Worm (Caenorhabditis elegans) whole organism, L1 larva: ENCODE measurements around the gene K06A4.7.

Source experiments
- F16B12.6 ChIP-seq: fragments of 150-350 bp; optimal IDR thresholded peaks from 2 replicates; lab custom pipeline; 2014; ENCODE audit warnings: missing biosample characterization, missing genetic modification characterization
- ama-1 ChIP-seq: fragments of 150-350 bp; optimal IDR thresholded peaks from 2 replicates; lab custom pipeline; 2014
- blmp-1 ChIP-seq: fragments of 150-350 bp; optimal IDR thresholded peaks from 2 replicates; lab custom pipeline; 2014; ENCODE audit warnings: missing biosample characterization, missing genetic modification characterization
- ceh-88 ChIP-seq: fragments of 200-800 bp; sonication (Bioruptor generic); IDR thresholded peaks from 2 replicates; pipeline ENCODE4 v1.3.6; 2022; ENCODE audit warnings: missing genetic modification characterization, missing compliant biosample characterization
- ceh-90 ChIP-seq: sonication (generic microtip); optimal IDR thresholded peaks from 2 replicates; lab custom pipeline; 2016; ENCODE audit warnings: missing genetic modification characterization, missing compliant biosample characterization
- dsc-1 ChIP-seq: sonication (generic microtip); optimal IDR thresholded peaks from 2 replicates; lab custom pipeline; 2016; ENCODE audit warnings: mild to moderate bottlenecking, missing genetic modification characterization, missing compliant biosample characterization
- efl-1 ChIP-seq, 4 experiments: fragments of 150-350 bp; optimal IDR thresholded peaks in 3 of 4; peaks in 1 of 4; 1 replicate in 1 of 4; 2 replicates in 3 of 4; lab custom pipeline; 2014; ENCODE audit warnings: missing biosample characterization in 2 of 4, missing genetic modification characterization in 2 of 4, missing genetic modification reagents in 2 of 4
- elt-2 ChIP-seq: sonication (generic microtip); optimal IDR thresholded peaks from 2 replicates; lab custom pipeline; 2016; ENCODE audit warnings: missing genetic modification characterization, mild to moderate bottlenecking, inconsistent platforms, missing compliant biosample characterization, missing genetic modification reagents
- elt-3 ChIP-seq, 6 experiments: fragments of 150-350 bp in 1 of 6; sonication (generic microtip); optimal IDR thresholded peaks; 2 replicates each; lab custom pipeline; 2017 to 2018; ENCODE audit warnings: missing biosample characterization in 6 of 6, missing genetic modification characterization in 6 of 6, inconsistent platforms in 1 of 6
- fkh-10 ChIP-seq: sonication (generic microtip); optimal IDR thresholded peaks from 2 replicates; lab custom pipeline; 2017; ENCODE audit warnings: missing biosample characterization, missing genetic modification reagents, missing genetic modification characterization
- grh-1 ChIP-seq: fragments of 200-800 bp; sonication (Bioruptor generic); IDR thresholded peaks from 2 replicates; pipeline ENCODE4 v1.3.6; 2022; ENCODE audit warnings: missing genetic modification reagents, missing genetic modification characterization, missing compliant biosample characterization
- hlh-17 ChIP-seq: fragments of 200-800 bp; sonication (Bioruptor generic); optimal IDR thresholded peaks from 2 replicates; lab custom pipeline; 2018; ENCODE audit warnings: missing genetic modification characterization, mild to moderate bottlenecking, missing compliant biosample characterization, moderate library complexity, borderline replicate concordance
- isw-1 ChIP-seq: fragments of 200-800 bp; sonication (Bioruptor generic); IDR thresholded peaks from 2 replicates; pipeline ENCODE4 v1.3.6; 2022; ENCODE audit warnings: missing genetic modification characterization, missing compliant biosample characterization
- lin-14 ChIP-seq: fragments of 200-800 bp; sonication (Bioruptor generic); optimal IDR thresholded peaks from 2 replicates; lab custom pipeline; 2018; ENCODE audit warnings: mild to moderate bottlenecking, missing genetic modification characterization, moderate library complexity, missing compliant biosample characterization
- lin-35 ChIP-seq, 2 experiments: fragments of 150-350 bp; optimal IDR thresholded peaks; 2 replicates each; lab custom pipeline; 2014; ENCODE audit warnings: missing biosample characterization in 2 of 2, missing genetic modification characterization in 2 of 2, missing genetic modification reagents in 2 of 2
- lin-39 ChIP-seq: fragments of 150-350 bp; optimal IDR thresholded peaks from 2 replicates; lab custom pipeline; 2014; ENCODE audit warnings: missing biosample characterization, missing genetic modification reagents, missing genetic modification characterization
- lir-3 ChIP-seq: sonication (generic microtip); optimal IDR thresholded peaks from 2 replicates; lab custom pipeline; 2016; ENCODE audit warnings: mild to moderate bottlenecking, missing genetic modification characterization, moderate library complexity, missing compliant biosample characterization; ENCODE audit not compliant: poor library complexity
- mdl-1 ChIP-seq, 2 experiments: fragments of 150-350 bp; optimal IDR thresholded peaks; 2 replicates each; lab custom pipeline; 2014 to 2017; ENCODE audit warnings: missing biosample characterization in 2 of 2, missing genetic modification characterization in 2 of 2, inconsistent platforms in 1 of 2
- mef-2 ChIP-seq: fragments of 150-350 bp; optimal IDR thresholded peaks from 2 replicates; lab custom pipeline; 2014; ENCODE audit warnings: missing biosample characterization, missing genetic modification characterization
- mep-1 ChIP-seq: fragments of 150-350 bp; optimal IDR thresholded peaks from 2 replicates; lab custom pipeline; 2014; ENCODE audit warnings: missing biosample characterization, missing genetic modification characterization
- nhr-12 ChIP-seq: sonication (generic microtip); optimal IDR thresholded peaks from 2 replicates; lab custom pipeline; 2017; ENCODE audit warnings: missing biosample characterization, missing genetic modification characterization
- nhr-20 ChIP-seq: sonication (generic microtip); optimal IDR thresholded peaks from 2 replicates; lab custom pipeline; 2016; ENCODE audit warnings: mild to moderate bottlenecking, missing genetic modification characterization, missing compliant biosample characterization
- nhr-28 ChIP-seq: fragments of 150-350 bp; optimal IDR thresholded peaks from 2 replicates; lab custom pipeline; 2014; ENCODE audit warnings: missing biosample characterization, missing genetic modification characterization
- nhr-71 ChIP-seq: sonication (generic microtip); optimal IDR thresholded peaks from 2 replicates; lab custom pipeline; 2016; ENCODE audit warnings: mild to moderate bottlenecking, missing genetic modification characterization, moderate library complexity, missing compliant biosample characterization
- nhr-84 ChIP-seq: sonication (generic microtip); optimal IDR thresholded peaks from 2 replicates; lab custom pipeline; 2017; ENCODE audit warnings: missing biosample characterization, missing genetic modification characterization
- nhr-90 ChIP-seq: sonication (generic microtip); optimal IDR thresholded peaks from 2 replicates; lab custom pipeline; 2016; ENCODE audit warnings: mild to moderate bottlenecking, missing genetic modification characterization, missing compliant biosample characterization; ENCODE audit not compliant: poor library complexity
- pqm-1 ChIP-seq: sonication (generic microtip); optimal IDR thresholded peaks from 3 replicates; lab custom pipeline; 2017; ENCODE audit warnings: missing biosample characterization, missing genetic modification characterization
- skn-1 ChIP-seq: fragments of 150-350 bp; optimal IDR thresholded peaks from 2 replicates; lab custom pipeline; 2014; ENCODE audit warnings: missing biosample characterization, missing genetic modification characterization
- snpc-4 ChIP-seq: fragments of 150-350 bp; optimal IDR thresholded peaks from 2 replicates; lab custom pipeline; 2014; ENCODE audit warnings: missing biosample characterization, missing genetic modification characterization
- snu-23 ChIP-seq: sonication (generic microtip); optimal IDR thresholded peaks from 2 replicates; lab custom pipeline; 2016; ENCODE audit warnings: missing genetic modification characterization, missing compliant biosample characterization
- sox-4 ChIP-seq: sonication (generic microtip); optimal IDR thresholded peaks from 2 replicates; lab custom pipeline; 2016; ENCODE audit warnings: missing genetic modification characterization, missing compliant biosample characterization
- sptf-1 ChIP-seq: fragments of 150-350 bp; optimal IDR thresholded peaks from 2 replicates; lab custom pipeline; 2014; ENCODE audit warnings: missing biosample characterization, missing genetic modification characterization
- sup-37 ChIP-seq: fragments of 200-800 bp; sonication (Bioruptor generic); optimal IDR thresholded peaks from 2 replicates; lab custom pipeline; 2018; ENCODE audit warnings: mild to moderate bottlenecking, missing genetic modification characterization, missing compliant biosample characterization
- unc-130 ChIP-seq: fragments of 150-350 bp; optimal IDR thresholded peaks from 2 replicates; lab custom pipeline; 2017; ENCODE audit warnings: missing biosample characterization, missing genetic modification characterization, inconsistent platforms
- unc-62 ChIP-seq: fragments of 150-350 bp; optimal IDR thresholded peaks from 2 replicates; lab custom pipeline; 2014; ENCODE audit warnings: missing biosample characterization, missing genetic modification reagents, missing genetic modification characterization
- unc-86 ChIP-seq: sonication (generic microtip); optimal IDR thresholded peaks from 2 replicates; lab custom pipeline; 2016; ENCODE audit warnings: missing genetic modification characterization, missing compliant biosample characterization
- ztf-4 ChIP-seq: fragments of 150-350 bp; optimal IDR thresholded peaks from 2 replicates; lab custom pipeline; 2014; ENCODE audit warnings: missing biosample characterization, missing genetic modification characterization

The K06A4.7 gene

ce11 chrV:9443109-9443508, 48.2 kb downstream of the K06A4.7 start (continued):
- TF ChIP-seq mdl-1 (tag; optimal IDR thresholded peaks at IDR 0.05; lab: Kevin White, UChicago) (peak in 1 of 2 experiments; percentile 13), nhr-90 (tag; lab: Kevin White, UChicago) (peak; percentile 22), dsc-1 (tag; lab: Kevin White, UChicago) (no peak), skn-1 (no peak), nhr-12 (no peak), sox-4 (no peak), hlh-17 (GFP tag; lab: Kevin White, UChicago) (no peak), ztf-4 (tag; lab: Kevin White, UChicago) (no peak), sup-37 (GFP tag; lab: Kevin White, UChicago) (no peak), nhr-20 (tag; lab: Kevin White, UChicago) (peak; percentile 4)

- peak; percentile 36 for TF ChIP-seq lin-14 (GFP tag; lab: Kevin White, UChicago)
- no peak for TF ChIP-seq ama-1 (lab: Kevin White, UChicago)
- TF ChIP-seq nhr-28 (tag; lab: Kevin White, UChicago) = no peak
- TF ChIP-seq nhr-84 (tag; lab: Kevin White, UChicago) = no peak
- TF ChIP-seq lin-35 (GFP tag; optimal IDR thresholded peaks at IDR 0.05; lab: Kevin White, UChicago) = peak in 1 of 2 experiments; percentile 6
- no peak for TF ChIP-seq grh-1
- TF ChIP-seq ceh-88 (GFP tag; lab: Robert Waterston, UW) = no peak
- no peak for TF ChIP-seq unc-130
- TF ChIP-seq unc-62 = no peak
- no peak for TF ChIP-seq unc-86
- TF ChIP-seq fkh-10 (GFP tag; lab: Kevin White, UChicago) = no peak
- TF ChIP-seq sup-37 (GFP tag; lab: Kevin White, UChicago) = no peak
- TF ChIP-seq nhr-20 (tag; lab: Kevin White, UChicago) = no peak
- no peak for TF ChIP-seq nhr-90 (tag; lab: Kevin White, UChicago)
- no peak for TF ChIP-seq ceh-90 (tag; lab: Kevin White, UChicago)
- TF ChIP-seq mef-2 = no peak
- peak; percentile 19 for TF ChIP-seq snu-23 (GFP tag; lab: Kevin White, UChicago)
- no peak for TF ChIP-seq sptf-1
- TF ChIP-seq efl-1 (optimal IDR thresholded peaks at IDR 0.05; lab: Kevin White, UChicago) = no peak
- peak in 1 of 2 experiments; percentile 91 for TF ChIP-seq efl-1 (GFP tag; optimal IDR thresholded peaks at IDR 0.05 in 1 of 2; lab: Kevin White, UChicago)
- no peak for TF ChIP-seq pqm-1
- TF ChIP-seq snpc-4 (tag; lab: Kevin White, UChicago) = no peak
- peak in 1 of 6 experiments; percentile 29 for TF ChIP-seq elt-3 (tag; optimal IDR thresholded peaks at IDR 0.05; lab: Kevin White, UChicago)
- peak; percentile 66 for TF ChIP-seq blmp-1 (tag; lab: Kevin White, UChicago)
- no peak for TF ChIP-seq elt-2 (tag; lab: Kevin White, UChicago)
- no peak for TF ChIP-seq lir-3
Measured at ce11 chrV:9442471-9442870, 48.8 kb downstream of the K06A4.7 start.

- no peak for TF ChIP-seq F16B12.6
- TF ChIP-seq ceh-88 (GFP tag; lab: Robert Waterston, UW) = no peak
- no peak for TF ChIP-seq mep-1 (tag; lab: Kevin White, UChicago)
- TF ChIP-seq nhr-71 (tag; lab: Kevin White, UChicago) = no peak
- TF ChIP-seq lin-39 (tag; lab: Kevin White, UChicago) = no peak
- TF ChIP-seq ceh-90 (tag; lab: Kevin White, UChicago) = no peak
Measured at ce11 chrV:9441046-9441445, 50.2 kb downstream of the K06A4.7 start.

- TF ChIP-seq snpc-4 (tag; lab: Kevin White, UChicago) (peak; percentile 21), isw-1 (GFP tag; lab: Robert Waterston, UW) (no peak)
Measured at ce11 chrV:9440003-9440319, 51.3 kb downstream of the K06A4.7 start.
